Worm (Caenorhabditis elegans): Measurements from ENCODE around the gene Y45F10B.13.

The Y45F10B.13 gene

DNA sequence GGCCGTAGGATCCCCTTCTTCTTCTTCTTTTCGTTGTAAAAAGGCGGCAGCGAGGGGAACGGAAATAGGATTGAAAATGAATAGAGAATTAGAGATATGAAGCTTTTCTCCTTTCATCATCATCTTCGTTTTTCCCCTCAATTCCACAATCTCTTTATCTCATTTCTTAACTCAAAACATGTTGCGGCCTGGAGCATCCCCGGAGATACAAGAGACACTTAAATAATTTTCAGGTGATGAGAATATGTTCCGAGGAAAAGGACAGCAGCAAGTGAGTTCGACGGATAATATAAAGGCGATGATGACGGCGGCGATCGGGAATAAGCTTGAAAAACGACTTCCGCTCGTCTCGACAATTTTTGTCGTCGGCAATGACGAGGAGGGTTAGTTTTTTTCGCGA, at the start of gene Y45F10B.13, which contains the start of gene qui-1:
Y45F10B.13 (minus strand) TSS at position 101 of the 400 bp plus-strand sequence.
qui-1 (plus strand) TSS at position 233 of the 400 bp plus-strand sequence.
- TF ChIP-seq pha-4 (GFP tag; IDR thresholded peaks at IDR 0.05) (no peak), pha-4 (tag; optimal IDR thresholded peaks at IDR 0.05) (no peak), egl-43 (GFP tag; IDR thresholded peaks at IDR 0.05) (no peak), ceh-44 (GFP tag; IDR thresholded peaks at IDR 0.05) (no peak), rbr-2 (tag; optimal IDR thresholded peaks at IDR 0.05) (no peak), zfp-3 (GFP tag; conservative IDR thresholded peaks at IDR 0.05) (no peak), aha-1 (tag) (peak; percentile 47)

DNA sequence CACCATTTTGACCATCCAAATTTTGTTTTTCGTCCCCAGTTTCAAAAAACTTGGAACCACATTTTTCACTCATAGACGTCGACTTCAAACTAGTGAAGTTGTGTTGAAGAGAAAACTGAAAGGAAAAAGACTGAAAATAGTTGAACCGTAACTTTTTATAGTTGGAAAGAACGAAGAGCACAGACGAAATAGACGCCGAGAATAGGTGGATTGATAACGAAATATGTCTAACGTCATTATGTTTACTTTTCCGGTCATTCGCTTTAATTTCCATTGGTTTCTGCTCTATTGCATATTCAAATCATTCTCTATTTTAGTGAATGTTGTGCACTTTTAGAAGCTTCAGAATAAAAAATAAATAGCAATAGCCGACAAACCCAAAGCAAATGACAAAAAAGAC, 48.2 kb upstream of the Y45F10B.13 start, which contains the start of gene C08F11.13:
C08F11.13 (minus strand) TSS at position 138 of the 400 bp plus-strand sequence.
- peak; percentile 7 for TF ChIP-seq nhr-77 (tag; optimal IDR thresholded peaks at IDR 0.05)
- TF ChIP-seq spr-1 (tag; optimal IDR thresholded peaks at IDR 0.05) = no peak
- TF ChIP-seq nhr-42 (GFP tag; IDR thresholded peaks at IDR 0.05) = no peak
- TF ChIP-seq zip-11 (GFP tag; IDR thresholded peaks at IDR 0.05) = no peak
- TF ChIP-seq egl-43 (GFP tag; IDR thresholded peaks at IDR 0.05) = no peak
- TF ChIP-seq ceh-32 (tag; optimal IDR thresholded peaks at IDR 0.05; ENCODE audit: poor library complexity) = no peak
- no peak for TF ChIP-seq nhr-25 (tag; optimal IDR thresholded peaks at IDR 0.05; ENCODE audit: borderline replicate concordance, insufficient read depth)
- no peak for TF ChIP-seq daf-19 (GFP tag; conservative IDR thresholded peaks at IDR 0.05)
- TF ChIP-seq fkh-10 (GFP tag; optimal IDR thresholded peaks at IDR 0.05) = no peak
- no peak for TF ChIP-seq ZK337.2 (GFP tag; IDR thresholded peaks at IDR 0.05)
- TF ChIP-seq lin-15B (tag; optimal IDR thresholded peaks at IDR 0.05) = no peak
- TF ChIP-seq unc-130 (GFP tag; optimal IDR thresholded peaks at IDR 0.05) = no peak
- no peak for TF ChIP-seq madf-5 (GFP tag; IDR thresholded peaks at IDR 0.05)
- peak; percentile 23 for TF ChIP-seq pqm-1 (tag; optimal IDR thresholded peaks at IDR 0.05)
- no peak for TF ChIP-seq D1046.2 (GFP tag; IDR thresholded peaks at IDR 0.05)
- no peak for TF ChIP-seq zfp-2 (tag; optimal IDR thresholded peaks at IDR 0.05)
- peak in 1 of 2 experiments; percentile 54 for TF ChIP-seq unc-62 (GFP tag; optimal IDR thresholded peaks at IDR 0.05 in 1 of 2)
- TF ChIP-seq unc-62 (tag; optimal IDR thresholded peaks at IDR 0.05) = no peak
- TF ChIP-seq mdl-1 (tag; optimal IDR thresholded peaks at IDR 0.05) = no peak
- no peak for TF ChIP-seq R02D3.7 (tag; optimal IDR thresholded peaks at IDR 0.05)
- TF ChIP-seq dmd-6 (GFP tag; IDR thresholded peaks at IDR 0.05) = no peak
- no peak for TF ChIP-seq vab-7 (GFP tag; IDR thresholded peaks at IDR 0.05)
- no peak for TF ChIP-seq saeg-2 (GFP tag; IDR thresholded peaks at IDR 0.05)
- no peak for TF ChIP-seq nhr-102 (tag; optimal IDR thresholded peaks at IDR 0.05)
- TF ChIP-seq F10B5.3 (tag; optimal IDR thresholded peaks at IDR 0.05) = no peak
- peak; percentile 59 for TF ChIP-seq nhr-28 (tag; optimal IDR thresholded peaks at IDR 0.05)
- TF ChIP-seq nhr-41 (GFP tag; IDR thresholded peaks at IDR 0.05) = no peak
- TF ChIP-seq unc-39 (tag; optimal IDR thresholded peaks at IDR 0.05) = no peak
- no peak for TF ChIP-seq snpc-4 (tag; optimal IDR thresholded peaks at IDR 0.05)
- peak; percentile 44 for TF ChIP-seq dve-1 (tag; optimal IDR thresholded peaks at IDR 0.05; ENCODE audit: insufficient read depth)
- no peak for TF ChIP-seq nhr-6 (tag; optimal IDR thresholded peaks at IDR 0.05)
- TF ChIP-seq ceh-28 (tag; optimal IDR thresholded peaks at IDR 0.05) = no peak
- TF ChIP-seq attf-4 (tag; optimal IDR thresholded peaks at IDR 0.05) = no peak
- no peak for TF ChIP-seq aly-2 (tag; optimal IDR thresholded peaks at IDR 0.05)
- TF ChIP-seq daf-16 (GFP tag; optimal IDR thresholded peaks at IDR 0.05) = no peak
- peak; percentile 89 for TF ChIP-seq daf-16 (tag; optimal IDR thresholded peaks at IDR 0.05)
- TF ChIP-seq ztf-11 (tag; optimal IDR thresholded peaks at IDR 0.05) = no peak
